Fruit fly (Drosophila melanogaster) whole organism, embryonic: ENCODE results near the gene mRpL49.

ENCODE experiments used
- Atf6 ChIP-seq: fragments of 200-800 bp; sonication (Bioruptor generic); IDR thresholded peaks from 2 replicates; pipeline ENCODE4 v1.3.6; 2022; ENCODE audit warnings: missing biosample characterization, missing genetic modification characterization
- C15 ChIP-seq: fragments of 200-800 bp; sonication (Bioruptor generic); IDR thresholded peaks from 3 replicates; pipeline ENCODE4 v1.3.6; 2022; ENCODE audit warnings: missing biosample characterization, missing genetic modification characterization
- CG10267 ChIP-seq: fragments of 200-800 bp; sonication (Bioruptor generic); optimal IDR thresholded peaks from 2 replicates; lab custom pipeline; 2018; ENCODE audit warnings: missing biosample characterization, mild to moderate bottlenecking, missing genetic modification characterization, moderate library complexity
- CG10366 ChIP-seq: fragments of 200-800 bp; sonication (Bioruptor generic); IDR thresholded peaks from 2 replicates; pipeline ENCODE4 v1.3.6; 2022; ENCODE audit warnings: missing biosample characterization, missing genetic modification characterization
- CG10431 ChIP-seq: fragments of 200-800 bp; sonication (Bioruptor generic); optimal IDR thresholded peaks from 3 replicates; lab custom pipeline; 2018; ENCODE audit warnings: missing biosample characterization, mild to moderate bottlenecking, missing genetic modification characterization
- CG10462 ChIP-seq: fragments of 200-800 bp; sonication (Bioruptor generic); optimal IDR thresholded peaks from 2 replicates; lab custom pipeline; 2016; ENCODE audit warnings: missing biosample characterization, missing genetic modification characterization
- CG11085 ChIP-seq: fragments of 200-800 bp; sonication (Bioruptor generic); IDR thresholded peaks from 2 replicates; pipeline ENCODE4 v1.3.6; 2022; ENCODE audit warnings: missing biosample characterization, missing genetic modification characterization
- CG11560 ChIP-seq: fragments of 200-800 bp; sonication (Bioruptor generic); IDR thresholded peaks from 3 replicates; pipeline ENCODE4 v1.3.6; 2022; ENCODE audit warnings: missing biosample characterization, missing genetic modification characterization
- CG11723 ChIP-seq: fragments of 200-800 bp; sonication (Bioruptor generic); optimal IDR thresholded peaks from 2 replicates; lab custom pipeline; 2017; ENCODE audit warnings: missing biosample characterization, mild to moderate bottlenecking, missing genetic modification characterization
- CG13296 ChIP-seq: fragments of 200-800 bp; sonication (Bioruptor generic); optimal IDR thresholded peaks from 3 replicates; lab custom pipeline; 2018; ENCODE audit warnings: missing biosample characterization, mild to moderate bottlenecking, missing genetic modification characterization
- CG15696 ChIP-seq: fragments of 200-800 bp; sonication (Bioruptor generic); optimal IDR thresholded peaks from 2 replicates; lab custom pipeline; 2019; ENCODE audit warnings: missing biosample characterization, mild to moderate bottlenecking, missing genetic modification characterization, moderate library complexity
- CG1602 ChIP-seq: fragments of 200-800 bp; sonication (Bioruptor generic); optimal IDR thresholded peaks from 3 replicates; lab custom pipeline; 2016; ENCODE audit warnings: missing biosample characterization, missing genetic modification characterization
- CG1603 ChIP-seq: fragments of 200-800 bp; sonication (Bioruptor generic); optimal IDR thresholded peaks from 2 replicates; lab custom pipeline; 2019; ENCODE audit warnings: missing biosample characterization, mild to moderate bottlenecking, missing genetic modification characterization, moderate library complexity
- CG17568 ChIP-seq: fragments of 200-800 bp; sonication (Bioruptor generic); optimal IDR thresholded peaks from 2 replicates; lab custom pipeline; 2018; ENCODE audit warnings: missing biosample characterization, mild to moderate bottlenecking, missing genetic modification characterization, moderate library complexity
- CG17829 ChIP-seq: fragments of 200-800 bp; optimal IDR thresholded peaks from 2 replicates; lab custom pipeline; 2019; ENCODE audit warnings: missing biosample characterization, mild to moderate bottlenecking, missing genetic modification characterization, moderate library complexity
- CG33213 ChIP-seq: fragments of 200-800 bp; sonication (Bioruptor generic); optimal IDR thresholded peaks from 3 replicates; lab custom pipeline; 2016; ENCODE audit warnings: missing biosample characterization, missing genetic modification characterization
- CG3407 ChIP-seq: fragments of 200-800 bp; sonication (Bioruptor generic); optimal IDR thresholded peaks from 2 replicates; lab custom pipeline; 2018; ENCODE audit warnings: missing biosample characterization, mild to moderate bottlenecking, missing genetic modification characterization
- CG3726 ChIP-seq: fragments of 200-800 bp; sonication (Bioruptor generic); IDR thresholded peaks from 3 replicates; pipeline ENCODE4, ENCODE4 v1.3.6; 2022; ENCODE audit warnings: missing biosample characterization, missing genetic modification characterization
- CG3847 ChIP-seq: fragments of 200-800 bp; sonication (Bioruptor generic); IDR thresholded peaks from 2 replicates; pipeline ENCODE4 v1.3.6; 2022; ENCODE audit warnings: missing biosample characterization, missing genetic modification characterization
- CG4424 ChIP-seq: fragments of 200-800 bp; sonication (Bioruptor generic); optimal IDR thresholded peaks from 3 replicates; lab custom pipeline; 2016; ENCODE audit warnings: missing biosample characterization, missing genetic modification characterization
- CG6813 ChIP-seq: fragments of 200-800 bp; sonication (Bioruptor generic); optimal IDR thresholded peaks from 2 replicates; lab custom pipeline; 2017; ENCODE audit warnings: missing biosample characterization, missing genetic modification characterization, mild to moderate bottlenecking, moderate library complexity, missing genetic modification reagents
- CG8924 ChIP-seq: fragments of 200-800 bp; optimal IDR thresholded peaks from 3 replicates; lab custom pipeline; 2019; ENCODE audit warnings: missing biosample characterization, mild to moderate bottlenecking, missing genetic modification characterization, moderate library complexity
- E2f2 ChIP-seq: fragments of 200-800 bp; sonication (Bioruptor generic); IDR thresholded peaks from 2 replicates; pipeline ENCODE4 v1.3.6; 2022; ENCODE audit warnings: missing biosample characterization, missing genetic modification characterization
- Elba2 ChIP-seq: fragments of 200-800 bp; sonication (Bioruptor generic); optimal IDR thresholded peaks from 3 replicates; lab custom pipeline; 2016; ENCODE audit warnings: missing biosample characterization, missing genetic modification characterization
- Gug ChIP-seq: fragments of 200-800 bp; sonication (Bioruptor generic); IDR thresholded peaks from 4 replicates; pipeline ENCODE4 v1.3.6; 2022; ENCODE audit warnings: missing biosample characterization, missing genetic modification characterization
- HLH4C ChIP-seq: fragments of 200-800 bp; sonication (Bioruptor generic); IDR thresholded peaks from 3 replicates; pipeline ENCODE4 v1.3.6; 2022; ENCODE audit warnings: missing biosample characterization, missing genetic modification characterization; ENCODE audit not compliant: partially characterized antibody
- Myb ChIP-seq: fragments of 200-800 bp; sonication (Bioruptor generic); optimal IDR thresholded peaks from 2 replicates; lab custom pipeline; 2016; ENCODE audit warnings: missing biosample characterization, missing genetic modification characterization
- NC2α ChIP-seq: fragments of 200-800 bp; sonication (Bioruptor generic); optimal IDR thresholded peaks from 2 replicates; lab custom pipeline; 2016; ENCODE audit warnings: missing biosample characterization, missing genetic modification characterization
- Nf-YA ChIP-seq: fragments of 200-800 bp; sonication (Bioruptor generic); IDR thresholded peaks from 2 replicates; pipeline ENCODE4 v1.3.6; 2022; ENCODE audit warnings: missing biosample characterization, missing genetic modification characterization
- Oli ChIP-seq: fragments of 200-800 bp; sonication (Bioruptor generic); optimal IDR thresholded peaks from 2 replicates; lab custom pipeline; 2018; ENCODE audit warnings: missing biosample characterization, mild to moderate bottlenecking, missing genetic modification characterization, moderate library complexity
- Optix ChIP-seq: fragments of 200-800 bp; sonication (Bioruptor generic); IDR thresholded peaks from 3 replicates; pipeline ENCODE4 v1.3.6; 2022; ENCODE audit warnings: missing biosample characterization, missing genetic modification characterization
- Trl ChIP-seq, 3 experiments: fragments of >200 bp in 2 of 3; fragments of 200-800 bp in 1 of 3; sonication (Bioruptor generic) in 1 of 3; optimal IDR thresholded peaks; 2 replicates in 1 of 3; 3 replicates in 2 of 3; lab custom pipeline; 2016 to 2017; ENCODE audit warnings: missing biosample characterization in 1 of 3, missing genetic modification characterization in 1 of 3
- Xrp1 ChIP-seq: fragments of 200-800 bp; sonication (Bioruptor generic); IDR thresholded peaks from 2 replicates; pipeline ENCODE4 v1.3.6; 2022; ENCODE audit warnings: missing biosample characterization, missing genetic modification characterization
- ase ChIP-seq: fragments of 200-800 bp; sonication (Bioruptor generic); IDR thresholded peaks from 3 replicates; pipeline ENCODE4 v1.3.6; 2022; ENCODE audit warnings: missing biosample characterization, missing genetic modification characterization
- az2 ChIP-seq: fragments of 200-800 bp; sonication (Bioruptor generic); optimal IDR thresholded peaks from 3 replicates; lab custom pipeline; 2016; ENCODE audit warnings: missing biosample characterization, missing genetic modification characterization
- bigmax ChIP-seq: fragments of 200-800 bp; sonication (Bioruptor generic); optimal IDR thresholded peaks from 2 replicates; lab custom pipeline; 2018; ENCODE audit warnings: missing biosample characterization, mild to moderate bottlenecking, missing genetic modification characterization
- cato ChIP-seq: fragments of 200-800 bp; sonication (Bioruptor generic); optimal IDR thresholded peaks from 2 replicates; lab custom pipeline; 2016; ENCODE audit warnings: missing biosample characterization, missing genetic modification characterization, borderline replicate concordance
- cwo ChIP-seq: fragments of 200-800 bp; sonication (Bioruptor generic); optimal IDR thresholded peaks from 3 replicates; lab custom pipeline; 2017; ENCODE audit warnings: missing biosample characterization, missing genetic modification characterization, mild to moderate bottlenecking, moderate library complexity, missing genetic modification reagents
- exex ChIP-seq: fragments of 200-800 bp; sonication (Bioruptor generic); optimal IDR thresholded peaks from 4 replicates; lab custom pipeline; 2018; ENCODE audit warnings: missing biosample characterization, mild to moderate bottlenecking, missing genetic modification characterization, moderate library complexity
- gem ChIP-seq: fragments of 200-800 bp; sonication (Bioruptor generic); optimal IDR thresholded peaks from 2 replicates; lab custom pipeline; 2019; ENCODE audit warnings: missing biosample characterization, mild to moderate bottlenecking, missing genetic modification characterization, moderate library complexity
- gt ChIP-seq: fragments of 200-800 bp; sonication (Bioruptor generic); IDR thresholded peaks from 2 replicates; pipeline ENCODE4 v1.3.6; 2022; ENCODE audit warnings: missing biosample characterization, missing genetic modification characterization
- klu ChIP-seq: fragments of 200-800 bp; sonication (Bioruptor generic); IDR thresholded peaks from 2 replicates; pipeline ENCODE4 v1.3.6; 2022; ENCODE audit warnings: missing biosample characterization, missing genetic modification characterization
- luna ChIP-seq: fragments of 200-800 bp; sonication (Bioruptor generic); optimal IDR thresholded peaks from 2 replicates; lab custom pipeline; 2016; ENCODE audit warnings: missing biosample characterization, missing genetic modification characterization
- schlank ChIP-seq: fragments of 200-800 bp; sonication (Bioruptor generic); optimal IDR thresholded peaks from 2 replicates; lab custom pipeline; 2018; ENCODE audit warnings: missing biosample characterization, mild to moderate bottlenecking, missing genetic modification characterization
- sens ChIP-seq: fragments of 200-800 bp; sonication (Bioruptor generic); peaks from one replicate; lab custom pipeline; 2016; ENCODE audit warnings: missing biosample characterization, missing genetic modification characterization
- slbo ChIP-seq: fragments of 200-800 bp; sonication (Bioruptor generic); IDR thresholded peaks from 2 replicates; pipeline ENCODE4 v1.3.6; 2022; ENCODE audit warnings: missing biosample characterization, missing genetic modification characterization
- sob ChIP-seq: fragments of 200-800 bp; sonication (Bioruptor generic); IDR thresholded peaks from 2 replicates; pipeline ENCODE4 v1.3.6; 2022; ENCODE audit warnings: missing biosample characterization, missing genetic modification characterization
- sr ChIP-seq: fragments of 200-800 bp; sonication (Bioruptor generic); IDR thresholded peaks from 3 replicates; pipeline ENCODE4 v1.3.6; 2022; ENCODE audit warnings: missing biosample characterization, missing genetic modification characterization
- sug ChIP-seq: fragments of 200-800 bp; optimal IDR thresholded peaks from 2 replicates; lab custom pipeline; 2019; ENCODE audit warnings: missing biosample characterization, mild to moderate bottlenecking, missing genetic modification characterization, moderate library complexity
- yki ChIP-seq: fragments of >200 bp; optimal IDR thresholded peaks from 3 replicates; lab custom pipeline; 2018

The mRpL49 gene

DNA sequence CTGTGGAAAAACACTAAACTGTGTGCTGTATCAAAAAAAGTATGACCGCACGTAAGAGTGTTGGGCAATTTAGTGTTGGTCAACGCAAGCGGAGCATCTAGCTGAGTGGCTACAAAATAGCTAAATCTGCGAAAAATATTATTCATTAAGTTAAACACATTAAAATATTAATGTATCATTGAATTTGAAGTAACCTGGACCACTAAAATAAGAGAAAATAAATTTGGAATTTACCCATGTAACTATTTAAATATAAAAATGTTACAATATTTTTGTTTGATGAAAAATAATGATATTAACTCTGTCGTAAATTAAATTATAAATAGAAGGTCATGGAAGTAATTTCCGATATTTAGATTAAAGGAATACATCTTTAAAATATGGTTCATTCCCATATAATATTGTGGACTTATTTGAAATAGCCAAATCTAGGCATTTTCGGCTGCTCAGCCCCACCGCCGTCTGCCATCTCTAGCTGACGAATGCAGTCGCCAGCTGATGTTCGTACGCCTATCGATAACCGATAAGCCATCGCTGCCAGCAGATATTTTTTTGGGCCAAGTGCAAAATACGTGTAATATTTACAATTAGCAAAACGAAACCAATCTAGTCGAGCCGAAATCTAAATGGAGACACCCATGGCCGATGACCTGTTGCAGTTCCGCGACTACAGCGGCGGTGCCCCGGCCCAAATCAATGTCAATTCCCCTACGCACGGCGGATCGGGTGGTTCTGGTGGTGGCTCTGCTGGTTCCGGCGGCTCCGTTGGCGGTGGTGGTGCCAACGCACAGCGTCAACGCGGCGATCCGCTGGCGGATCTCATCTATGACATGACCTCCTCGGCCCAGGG, 2.9 kb downstream of the mRpL49 start, which contains the start of the genes Brms1 and CG4645 (continued):
- no peak for TF ChIP-seq schlank (tag; lab: Kevin White, UChicago)
- TF ChIP-seq CG4424 (GFP tag; lab: Kevin White, UChicago) = peak; percentile 66
- peak; percentile 44 for TF ChIP-seq CG17829 (tag; lab: Kevin White, UChicago)
- TF ChIP-seq C15 = no peak
- no peak for TF ChIP-seq klu (GFP tag; lab: Robert Waterston, UW)
- TF ChIP-seq CG10431 (GFP tag; lab: Kevin White, UChicago) = no peak
- TF ChIP-seq luna = no peak
- no peak for TF ChIP-seq Atf6 (GFP tag; lab: Robert Waterston, UW)
- TF ChIP-seq az2 = peak; percentile 29
- TF ChIP-seq Gug (GFP tag; lab: Robert Waterston, UW) = peak; percentile 65; the same call in 2 of the 4 replicates
- TF ChIP-seq CG33213 (GFP tag; lab: Kevin White, UChicago) = no peak
- no peak for TF ChIP-seq CG3726 (GFP tag; lab: Robert Waterston, UW)
- TF ChIP-seq Xrp1 = peak; percentile 27; the same call in 1 of the 2 replicates
- TF ChIP-seq Oli = peak; percentile 10
- peak; percentile 58 for TF ChIP-seq CG3847 (GFP tag; lab: Robert Waterston, UW)
- no peak for TF ChIP-seq CG11560
- TF ChIP-seq Elba2 (GFP tag; lab: Kevin White, UChicago) = no peak
- no peak for TF ChIP-seq cwo (GFP tag; lab: Kevin White, UChicago)
- peak; percentile 26 for TF ChIP-seq cato (GFP tag; lab: Kevin White, UChicago)
- TF ChIP-seq CG1603 (tag; lab: Kevin White, UChicago) = no peak
- no peak for TF ChIP-seq ase
- no peak for TF ChIP-seq CG3407 (GFP tag; lab: Kevin White, UChicago)
- TF ChIP-seq CG1602 (GFP tag; lab: Kevin White, UChicago) = peak; percentile 62
- TF ChIP-seq NC2α (GFP tag; lab: Kevin White, UChicago) = no peak
- peak; percentile 62; the same call in 2 of the 3 replicates for TF ChIP-seq HLH4C (GFP tag; lab: Robert Waterston, UW)
- TF ChIP-seq CG11723 (GFP tag; lab: Kevin White, UChicago) = peak; percentile 35
- TF ChIP-seq slbo (GFP tag; lab: Robert Waterston, UW) = peak; percentile 64
- peak; percentile 12; the same call in 1 of the 2 replicates for TF ChIP-seq E2f2 (GFP tag; lab: Robert Waterston, UW)
- peak; percentile 26 for TF ChIP-seq CG13296 (GFP tag; lab: Kevin White, UChicago)
- TF ChIP-seq CG10366 (GFP tag; lab: Robert Waterston, UW) = peak; percentile 16; the same call in 1 of the 2 replicates
- TF ChIP-seq CG11085 (GFP tag; lab: Robert Waterston, UW) = no peak
- TF ChIP-seq gem (tag; lab: Kevin White, UChicago) = peak; percentile 73
- TF ChIP-seq sens (GFP tag; lab: Kevin White, UChicago) = peak; percentile 88
- peak; percentile 69 for TF ChIP-seq sug (tag; lab: Kevin White, UChicago)
- no peak for TF ChIP-seq Trl (optimal IDR thresholded peaks at IDR 0.05; lab: Kevin White, UChicago)
- TF ChIP-seq Trl (GFP tag; optimal IDR thresholded peaks at IDR 0.05; lab: Kevin White, UChicago) = no peak
- peak; percentile 10 for TF ChIP-seq Myb (GFP tag; lab: Kevin White, UChicago)
- TF ChIP-seq CG15696 = peak; percentile 46
- TF ChIP-seq Optix (GFP tag; lab: Robert Waterston, UW) = no peak
- TF ChIP-seq CG17568 (GFP tag; lab: Kevin White, UChicago) = no peak
- no peak for TF ChIP-seq CG6813 (GFP tag; lab: Kevin White, UChicago)
- TF ChIP-seq CG8924 (tag; lab: Kevin White, UChicago) = peak; percentile 41
- TF ChIP-seq yki (lab: Kevin White, UChicago) = no peak
- TF ChIP-seq Nf-YA (GFP tag; lab: Robert Waterston, UW) = no peak
- peak; percentile 25 for TF ChIP-seq exex
- no peak for TF ChIP-seq gt (GFP tag; lab: Robert Waterston, UW)
- peak; percentile 7 for TF ChIP-seq CG10462 (GFP tag; lab: Kevin White, UChicago)
- peak; percentile 51; the same call in 1 of the 2 replicates for TF ChIP-seq sob
- TF ChIP-seq sr (GFP tag; lab: Robert Waterston, UW) = no peak
- no peak for TF ChIP-seq bigmax (GFP tag; lab: Kevin White, UChicago)
- TF ChIP-seq CG10267 (tag; lab: Kevin White, UChicago) = peak; percentile 95
